Worm (Caenorhabditis elegans) whole organism, midembryonic: ENCODE results near the gene dsb-3.

Experiments
- T22C8.4 ChIP-seq: fragments of 200-800 bp; sonication (Bioruptor generic); IDR thresholded peaks from 2 replicates; pipeline ENCODE4 v1.3.6; 2022; ENCODE audit warnings: missing genetic modification characterization, missing compliant biosample characterization
- cog-1 ChIP-seq: sonication (generic microtip); optimal IDR thresholded peaks from 2 replicates; lab custom pipeline; 2016; ENCODE audit warnings: missing genetic modification characterization, missing compliant biosample characterization
- flt-1 ChIP-seq: fragments of 200-800 bp; sonication (Bioruptor generic); IDR thresholded peaks from 2 replicates; pipeline ENCODE4 v1.3.6; 2022; ENCODE audit warnings: missing genetic modification characterization, missing compliant biosample characterization
- klf-2 ChIP-seq: fragments of 200-800 bp; sonication (Bioruptor generic); conservative IDR thresholded peaks from 2 replicates; pipeline ENCODE4 v1.3.6; 2022; ENCODE audit warnings: missing genetic modification reagents, missing genetic modification characterization, missing compliant biosample characterization
- med-1 ChIP-seq: sonication (generic microtip); optimal IDR thresholded peaks from 2 replicates; lab custom pipeline; 2017; ENCODE audit warnings: missing genetic modification characterization, mild to moderate bottlenecking, missing compliant biosample characterization, antibody characterized with exemption, missing genetic modification reagents; ENCODE audit not compliant: insufficient read depth
- ref-1 ChIP-seq: fragments of 200-800 bp; sonication (Bioruptor generic); conservative IDR thresholded peaks from 2 replicates; pipeline ENCODE4 v1.3.6; 2022; ENCODE audit warnings: missing genetic modification reagents, missing genetic modification characterization, missing compliant biosample characterization
- tab-1 ChIP-seq: fragments of 200-800 bp; sonication (Bioruptor generic); IDR thresholded peaks from 2 replicates; pipeline ENCODE4 v1.3.6; 2022; ENCODE audit warnings: missing genetic modification characterization, missing compliant biosample characterization
- ztf-23 ChIP-seq: fragments of 200-800 bp; sonication (Bioruptor generic); IDR thresholded peaks from 2 replicates; pipeline ENCODE4 v1.3.6; 2022; ENCODE audit warnings: missing genetic modification reagents, missing genetic modification characterization, missing compliant biosample characterization
- ztf-29 ChIP-seq: fragments of 200-800 bp; sonication (Bioruptor generic); IDR thresholded peaks from 2 replicates; pipeline ENCODE4 v1.3.6; 2022; ENCODE audit warnings: missing genetic modification reagents, missing genetic modification characterization, missing compliant biosample characterization

ce11 chrIV:7709701-7710100 lies 49.7 kb downstream of the dsb-3 start, which contains the start of the genes mrpl-1, emc-6 and mrps-24:
- no peak for TF ChIP-seq flt-1
- TF ChIP-seq ref-1 (GFP tag; lab: Robert Waterston, UW): no peak
- TF ChIP-seq ztf-29: no peak
- TF ChIP-seq klf-2 (GFP tag; lab: Robert Waterston, UW): no peak
- no peak for TF ChIP-seq tab-1
- TF ChIP-seq ztf-23 (GFP tag; lab: Robert Waterston, UW): no peak
- TF ChIP-seq cog-1 (tag; lab: Kevin White, UChicago): peak; percentile 3
- no peak for TF ChIP-seq med-1 (GFP tag; lab: Kevin White, UChicago)
- no peak for TF ChIP-seq T22C8.4
